Worm (Caenorhabditis elegans) whole organism, L3 larva: ENCODE data around the gene F17E9.2.

Experiments
- ZK546.5 ChIP-seq: sonication (generic microtip); optimal IDR thresholded peaks from 2 replicates; lab custom pipeline; 2017; ENCODE audit warnings: missing biosample characterization, missing genetic modification characterization
- aly-2 ChIP-seq: fragments of 150-350 bp; optimal IDR thresholded peaks from 2 replicates; lab custom pipeline; 2014; ENCODE audit warnings: missing biosample characterization, missing genetic modification characterization
- ama-1 ChIP-seq: fragments of 150-350 bp; optimal IDR thresholded peaks from 2 replicates; lab custom pipeline; 2018
- ceh-16 ChIP-seq: sonication (generic microtip); optimal IDR thresholded peaks from 2 replicates; lab custom pipeline; 2017; ENCODE audit warnings: missing biosample characterization, missing genetic modification characterization
- ceh-82 ChIP-seq: fragments of 150-350 bp; optimal IDR thresholded peaks from 2 replicates; lab custom pipeline; 2014; ENCODE audit warnings: missing biosample characterization, missing genetic modification characterization
- egl-27 ChIP-seq: sonication (generic microtip); optimal IDR thresholded peaks from 4 replicates; lab custom pipeline; 2017; ENCODE audit warnings: missing biosample characterization, missing genetic modification reagents, missing genetic modification characterization
- elt-1 ChIP-seq: fragments of 150-350 bp; optimal IDR thresholded peaks from 2 replicates; lab custom pipeline; 2014; ENCODE audit warnings: missing biosample characterization, missing genetic modification characterization
- elt-2 ChIP-seq: sonication (generic microtip); optimal IDR thresholded peaks from 2 replicates; lab custom pipeline; 2016; ENCODE audit warnings: missing genetic modification reagents, mild to moderate bottlenecking, missing genetic modification characterization, missing compliant biosample characterization
- fkh-10 ChIP-seq: sonication (generic microtip); optimal IDR thresholded peaks from 2 replicates; lab custom pipeline; 2017; ENCODE audit warnings: missing biosample characterization, missing genetic modification reagents, missing genetic modification characterization
- hmg-11 ChIP-seq: sonication (generic microtip); optimal IDR thresholded peaks from 2 replicates; lab custom pipeline; 2016; ENCODE audit warnings: missing genetic modification characterization, missing compliant biosample characterization
- jun-1 ChIP-seq: fragments of 150-350 bp; optimal IDR thresholded peaks from 2 replicates; lab custom pipeline; 2014; ENCODE audit warnings: missing biosample characterization, missing genetic modification reagents, missing genetic modification characterization
- lsy-12 ChIP-seq: sonication (generic microtip); optimal IDR thresholded peaks from 2 replicates; lab custom pipeline; 2016; ENCODE audit warnings: mild to moderate bottlenecking, missing genetic modification characterization, missing compliant biosample characterization
- mdl-1 ChIP-seq: fragments of 150-350 bp; optimal IDR thresholded peaks from 2 replicates; lab custom pipeline; 2014; ENCODE audit warnings: missing biosample characterization, missing genetic modification characterization
- mml-1 ChIP-seq: fragments of 150-350 bp; sonication (generic microtip); optimal IDR thresholded peaks from 3 replicates; lab custom pipeline; 2014; ENCODE audit warnings: missing biosample characterization, missing genetic modification characterization
- nfya-1 ChIP-seq: sonication (generic microtip); optimal IDR thresholded peaks from 2 replicates; lab custom pipeline; 2017; ENCODE audit warnings: missing genetic modification characterization, mild to moderate bottlenecking, missing compliant biosample characterization, antibody characterized with exemption, moderate library complexity; ENCODE audit not compliant: insufficient read depth
- nhr-11 ChIP-seq: fragments of 150-350 bp; optimal IDR thresholded peaks from 2 replicates; lab custom pipeline; 2014; ENCODE audit warnings: missing biosample characterization, missing genetic modification characterization
- nhr-12 ChIP-seq: fragments of 150-350 bp; optimal IDR thresholded peaks from 2 replicates; lab custom pipeline; 2014; ENCODE audit warnings: missing biosample characterization, missing genetic modification characterization
- nhr-23 ChIP-seq: fragments of 150-350 bp; optimal IDR thresholded peaks from 2 replicates; lab custom pipeline; 2014; ENCODE audit warnings: missing biosample characterization, missing genetic modification reagents, missing genetic modification characterization
- nhr-237 ChIP-seq: fragments of 150-350 bp; optimal IDR thresholded peaks from 2 replicates; lab custom pipeline; 2014; ENCODE audit warnings: missing biosample characterization, missing genetic modification characterization
- nhr-25 ChIP-seq: sonication (generic microtip); optimal IDR thresholded peaks from 2 replicates; lab custom pipeline; 2017; ENCODE audit warnings: missing biosample characterization, missing genetic modification characterization
- nhr-28 ChIP-seq: fragments of 150-350 bp; optimal IDR thresholded peaks from 2 replicates; lab custom pipeline; 2014; ENCODE audit warnings: missing biosample characterization, missing genetic modification characterization
- nhr-67 ChIP-seq: fragments of 150-350 bp; optimal IDR thresholded peaks from 2 replicates; lab custom pipeline; 2014; ENCODE audit warnings: missing biosample characterization, missing genetic modification characterization
- nhr-76 ChIP-seq: fragments of 150-350 bp; sonication (generic microtip); optimal IDR thresholded peaks from 5 replicates; lab custom pipeline; 2014; ENCODE audit warnings: missing biosample characterization, missing genetic modification characterization
- nhr-77 ChIP-seq: fragments of 150-350 bp; optimal IDR thresholded peaks from 2 replicates; lab custom pipeline; 2014; ENCODE audit warnings: missing biosample characterization, missing genetic modification characterization
- pha-4 ChIP-seq: fragments of 150-350 bp; optimal IDR thresholded peaks from 2 replicates; lab custom pipeline; 2014; ENCODE audit warnings: missing biosample characterization, missing genetic modification reagents, missing genetic modification characterization
- pqm-1 ChIP-seq: fragments of 150-350 bp; optimal IDR thresholded peaks from 2 replicates; lab custom pipeline; 2017; ENCODE audit warnings: missing biosample characterization, missing genetic modification characterization, inconsistent platforms
- sea-2 ChIP-seq: fragments of 150-350 bp; sonication (generic microtip); optimal IDR thresholded peaks from 4 replicates; lab custom pipeline; 2014; ENCODE audit warnings: missing biosample characterization, missing genetic modification reagents, missing genetic modification characterization
- snpc-4 ChIP-seq: fragments of 150-350 bp; optimal IDR thresholded peaks from 2 replicates; lab custom pipeline; 2014; ENCODE audit warnings: missing biosample characterization, missing genetic modification characterization
- tbx-2 ChIP-seq: sonication (generic microtip); optimal IDR thresholded peaks from 2 replicates; lab custom pipeline; 2016; ENCODE audit warnings: mild to moderate bottlenecking, missing genetic modification characterization, missing compliant biosample characterization
- unc-39 ChIP-seq: sonication (generic microtip); optimal IDR thresholded peaks from 4 replicates; lab custom pipeline; 2017; ENCODE audit warnings: missing biosample characterization, missing genetic modification characterization
- ztf-4 ChIP-seq: fragments of 150-350 bp; optimal IDR thresholded peaks from 2 replicates; lab custom pipeline; 2014; ENCODE audit warnings: missing biosample characterization, missing genetic modification characterization

F17E9.2 gene

DNA sequence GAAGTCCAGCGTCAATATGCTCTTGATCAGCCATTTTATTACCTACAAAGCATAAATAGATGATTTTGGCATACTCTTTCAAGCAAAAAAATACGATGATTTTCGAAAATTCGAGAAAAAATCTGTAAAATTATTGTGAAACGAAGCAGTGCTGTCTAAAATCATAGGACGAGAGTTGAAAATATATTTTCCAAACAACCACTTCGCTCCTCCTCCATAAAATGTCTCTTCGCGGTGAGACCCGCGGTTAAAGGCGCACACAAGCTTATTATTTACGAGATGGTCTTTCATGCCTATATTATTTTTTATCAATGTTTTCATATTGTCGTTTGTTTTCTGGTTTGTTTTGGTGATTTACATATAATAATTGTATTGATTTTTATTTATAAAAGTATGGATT is 23.6 kb downstream of the F17E9.2 start, which contains the start of gene nap-1 (continued):
- TF ChIP-seq unc-39 (tag; lab: Kevin White, UChicago) (no peak), ztf-4 (tag; lab: Kevin White, UChicago) (peak; percentile 62), nhr-28 (tag; lab: Kevin White, UChicago) (no peak), snpc-4 (tag; lab: Kevin White, UChicago) (peak; percentile 83), nfya-1 (tag; lab: Kevin White, UChicago) (peak; percentile 87), nhr-77 (no peak), aly-2 (tag; lab: Kevin White, UChicago) (no peak), ceh-16 (tag; lab: Kevin White, UChicago) (no peak), mml-1 (tag; lab: Kevin White, UChicago) (no peak)
- TF ChIP-seq, all 47 proteins: peak for 18

DNA sequence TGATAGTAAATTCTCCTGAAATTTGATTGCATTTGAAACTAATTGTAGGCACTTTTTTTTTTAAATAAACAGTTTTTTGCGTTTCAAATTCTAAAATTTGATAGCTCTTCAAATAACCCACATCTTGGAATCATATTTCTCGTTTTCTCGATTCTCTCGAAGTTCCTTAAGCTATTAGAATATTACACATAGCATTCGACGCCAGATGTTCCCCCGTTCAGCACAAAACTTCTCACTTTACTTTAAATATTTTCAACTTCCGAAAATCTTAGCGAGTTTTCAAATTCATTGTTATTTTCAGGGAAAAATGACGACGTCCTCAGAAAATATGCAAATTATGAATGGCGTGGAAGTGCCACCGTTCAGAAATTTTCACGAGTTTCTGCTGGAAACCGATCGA is 24.0 kb downstream of the F17E9.2 start, which contains the start of gene praf-3:
TSS of gene praf-3 (plus strand) at position 301 of the 400 bp plus-strand sequence.
- TF ChIP-seq nfya-1 (tag; lab: Kevin White, UChicago) (no peak), elt-1 (tag; lab: Kevin White, UChicago) (no peak), ceh-82 (no peak), elt-2 (tag; lab: Kevin White, UChicago) (no peak), aly-2 (tag; lab: Kevin White, UChicago) (no peak), tbx-2 (no peak), nhr-11 (tag; lab: Kevin White, UChicago) (no peak)

DNA sequence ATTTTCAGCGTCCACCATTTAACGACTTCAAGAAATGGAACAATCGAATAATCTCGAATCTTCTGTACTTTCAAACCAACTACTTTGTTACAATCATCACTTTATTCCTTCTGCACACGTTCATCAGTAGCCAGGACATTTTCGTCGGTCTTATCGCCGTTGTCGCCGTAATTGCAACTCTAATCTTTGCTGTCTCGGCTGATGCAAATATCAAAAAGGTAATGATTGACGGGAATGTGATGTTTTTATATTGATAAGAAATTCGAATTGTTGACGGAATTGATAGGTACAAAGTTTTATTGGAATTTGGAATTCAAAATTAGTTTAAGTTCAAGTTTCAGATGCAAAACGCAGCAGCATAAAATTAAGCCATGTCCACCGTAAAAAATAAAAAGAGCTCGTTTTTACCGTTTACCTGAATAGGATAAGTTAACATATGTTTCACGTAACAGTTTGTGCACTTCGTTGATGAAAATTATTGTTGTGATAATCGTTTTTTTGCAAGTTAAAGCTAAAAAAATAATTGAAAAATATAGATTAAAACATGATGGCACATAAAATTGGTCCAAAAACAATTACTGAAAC is 24.7 kb downstream of the F17E9.2 start:
- TF ChIP-seq pha-4 (tag; lab: Kevin White, UChicago) (peak; percentile 59), nhr-28 (tag; lab: Kevin White, UChicago) (no peak), nhr-76 (tag; lab: Kevin White, UChicago) (no peak), snpc-4 (tag; lab: Kevin White, UChicago) (no peak), aly-2 (tag; lab: Kevin White, UChicago) (no peak), nhr-12 (tag; lab: Kevin White, UChicago) (no peak), jun-1 (tag; lab: Kevin White, UChicago) (peak; percentile 32), elt-2 (tag; lab: Kevin White, UChicago) (peak; percentile 97), pqm-1 (tag; lab: Kevin White, UChicago) (peak; percentile 89)

DNA sequence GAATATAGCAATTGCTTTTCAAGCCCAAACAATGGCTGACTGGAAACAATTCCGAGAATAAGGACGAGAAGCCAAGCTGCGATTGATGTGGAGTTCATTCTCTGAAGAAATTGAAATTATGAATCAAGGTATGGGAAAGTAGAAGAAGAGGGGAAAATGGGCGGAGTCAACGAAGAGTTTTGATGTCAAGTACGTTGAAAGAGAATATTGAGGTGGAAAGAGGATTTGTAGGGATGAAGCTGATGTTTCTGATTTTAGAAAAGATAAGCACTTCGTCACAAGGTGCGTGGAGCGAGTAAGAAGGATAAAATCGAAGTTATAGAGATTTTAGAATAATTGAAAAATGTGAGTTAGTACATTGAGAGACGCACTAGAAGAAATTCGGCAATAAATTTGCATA is 27.0 kb downstream of the F17E9.2 start, which contains the start of gene D2096.9:
TSS of gene D2096.9 (minus strand) at position 101 of the 400 bp plus-strand sequence.
- no peak for TF ChIP-seq hmg-11 (tag; lab: Kevin White, UChicago)
- no peak for TF ChIP-seq nhr-12 (tag; lab: Kevin White, UChicago)
- TF ChIP-seq ceh-16 (tag; lab: Kevin White, UChicago) = no peak
- no peak for TF ChIP-seq jun-1 (tag; lab: Kevin White, UChicago)
- no peak for TF ChIP-seq pha-4 (tag; lab: Kevin White, UChicago)
- TF ChIP-seq pqm-1 (tag; lab: Kevin White, UChicago) = no peak
- TF ChIP-seq, all 47 proteins: peak for 0

DNA sequence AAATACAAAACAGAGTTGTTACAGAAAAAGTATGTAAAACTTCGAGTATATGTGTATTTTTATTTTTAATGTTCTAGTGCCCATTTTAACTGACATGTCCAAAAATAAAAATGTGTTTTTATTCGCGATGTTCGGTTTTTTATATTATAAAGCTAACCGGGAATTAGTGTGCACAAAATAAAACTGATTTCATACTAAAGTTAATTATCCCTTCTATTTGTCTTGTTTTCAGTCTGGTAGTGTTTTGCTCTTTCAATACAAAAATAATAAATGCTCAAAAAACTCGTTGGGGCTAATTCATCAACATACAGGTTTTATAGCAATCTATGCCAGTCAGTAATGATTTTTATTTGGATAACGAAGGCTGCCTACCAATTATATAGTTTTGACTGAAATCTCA is 29.0 kb downstream of the F17E9.2 start:
- no peak for TF ChIP-seq elt-2 (tag; lab: Kevin White, UChicago)
- TF ChIP-seq jun-1 (tag; lab: Kevin White, UChicago) = no peak
- TF ChIP-seq mdl-1 (tag; lab: Kevin White, UChicago) = no peak
- TF ChIP-seq nhr-237 (tag; lab: Kevin White, UChicago) = no peak
- TF ChIP-seq nhr-11 (tag; lab: Kevin White, UChicago) = no peak
- TF ChIP-seq fkh-10 (GFP tag; lab: Kevin White, UChicago) = no peak
- no peak for TF ChIP-seq nhr-67 (tag; lab: Kevin White, UChicago)
- TF ChIP-seq ZK546.5 = no peak
- TF ChIP-seq nhr-23 = no peak
- TF ChIP-seq hmg-11 (tag; lab: Kevin White, UChicago) = no peak
- no peak for TF ChIP-seq nhr-12 (tag; lab: Kevin White, UChicago)
- TF ChIP-seq nhr-25 (tag; lab: Kevin White, UChicago) = no peak
- TF ChIP-seq sea-2 (GFP tag; lab: Kevin White, UChicago) = no peak
- no peak for TF ChIP-seq lsy-12 (tag; lab: Kevin White, UChicago)
- no peak for TF ChIP-seq ama-1 (lab: Kevin White, UChicago)
- TF ChIP-seq egl-27 (tag; lab: Kevin White, UChicago) = no peak
